Fruit fly (Drosophila melanogaster) whole organism, embryonic: ENCODE measurements around the gene CG34451.

Experiments used
- Ada2b ChIP-seq: fragments of 200-800 bp; sonication (Bioruptor generic); IDR thresholded peaks from 2 replicates; pipeline ENCODE4 v1.3.6; 2022; ENCODE audit warnings: missing biosample characterization, missing genetic modification characterization
- Awh ChIP-seq: fragments of 200-800 bp; sonication (Bioruptor generic); IDR thresholded peaks from 2 replicates; pipeline ENCODE4, ENCODE4 v1.3.6; 2022; ENCODE audit warnings: missing biosample characterization, missing genetic modification characterization
- CG10147 ChIP-seq: fragments of 200-800 bp; sonication (Bioruptor generic); optimal IDR thresholded peaks from 2 replicates; lab custom pipeline; 2019; ENCODE audit warnings: missing biosample characterization, mild to moderate bottlenecking, missing genetic modification characterization, moderate library complexity
- CG11093 ChIP-seq: fragments of 200-800 bp; sonication (Bioruptor generic); IDR thresholded peaks from 3 replicates; pipeline ENCODE4 v1.3.6; 2022; ENCODE audit warnings: missing biosample characterization, missing genetic modification characterization
- CG11456 ChIP-seq: fragments of 200-800 bp; sonication (Bioruptor generic); IDR thresholded peaks from 3 replicates; pipeline ENCODE4 v1.3.6; 2022; ENCODE audit warnings: missing biosample characterization, missing genetic modification characterization
- CG12155 ChIP-seq: fragments of 200-800 bp; sonication (Bioruptor generic); optimal IDR thresholded peaks from 3 replicates; lab custom pipeline; 2016; ENCODE audit warnings: missing biosample characterization, missing genetic modification characterization
- CG13424 ChIP-seq: fragments of 200-800 bp; sonication (Bioruptor generic); optimal IDR thresholded peaks from 2 replicates; lab custom pipeline; 2019; ENCODE audit warnings: missing biosample characterization, mild to moderate bottlenecking, missing genetic modification characterization, moderate library complexity
- CG14050 ChIP-seq: fragments of 200-800 bp; sonication (Bioruptor generic); IDR thresholded peaks from 3 replicates; pipeline ENCODE4 v1.3.6; 2022; ENCODE audit warnings: missing biosample characterization, missing genetic modification characterization
- CG14965 ChIP-seq: fragments of 200-800 bp; sonication (Bioruptor generic); optimal IDR thresholded peaks from 2 replicates; lab custom pipeline; 2016; ENCODE audit warnings: missing biosample characterization, missing genetic modification characterization, borderline replicate concordance
- CG15601 ChIP-seq: fragments of 200-800 bp; sonication (Bioruptor generic); optimal IDR thresholded peaks from 3 replicates; lab custom pipeline; 2019; ENCODE audit warnings: missing biosample characterization, mild to moderate bottlenecking, missing genetic modification characterization, moderate library complexity
- CG1792 ChIP-seq: fragments of 200-800 bp; sonication (Bioruptor generic); optimal IDR thresholded peaks from 2 replicates; lab custom pipeline; 2016; ENCODE audit warnings: missing biosample characterization, missing genetic modification characterization
- CG18599 ChIP-seq: fragments of 200-800 bp; sonication (Bioruptor generic); optimal IDR thresholded peaks from 3 replicates; lab custom pipeline; 2017; ENCODE audit warnings: missing biosample characterization, missing genetic modification characterization, mild to moderate bottlenecking, moderate library complexity, missing genetic modification reagents
- CG2678 ChIP-seq: fragments of 200-800 bp; sonication (Bioruptor generic); optimal IDR thresholded peaks from 3 replicates; lab custom pipeline; 2019; ENCODE audit warnings: missing biosample characterization, mild to moderate bottlenecking, missing genetic modification characterization, moderate library complexity
- CG30431 ChIP-seq: fragments of 200-800 bp; sonication (Bioruptor generic); optimal IDR thresholded peaks from 2 replicates; lab custom pipeline; 2017; ENCODE audit warnings: missing biosample characterization, missing genetic modification characterization
- CG3065 ChIP-seq: fragments of 200-800 bp; sonication (Bioruptor generic); optimal IDR thresholded peaks from 2 replicates; lab custom pipeline; 2016; ENCODE audit warnings: missing biosample characterization, missing genetic modification characterization
- CG33557 ChIP-seq: fragments of 200-800 bp; sonication (Bioruptor generic); optimal IDR thresholded peaks from 2 replicates; lab custom pipeline; 2019; ENCODE audit warnings: missing biosample characterization, mild to moderate bottlenecking, missing genetic modification characterization, moderate library complexity
- CG43689 ChIP-seq: fragments of 200-800 bp; sonication (Bioruptor generic); IDR thresholded peaks from 2 replicates; pipeline ENCODE4 v1.3.6; 2022; ENCODE audit warnings: missing biosample characterization, missing genetic modification characterization
- CG4404 ChIP-seq: fragments of 200-800 bp; sonication (Bioruptor generic); IDR thresholded peaks from 2 replicates; pipeline ENCODE4 v1.3.6; 2022; ENCODE audit warnings: missing biosample characterization, missing genetic modification characterization
- CG6272 ChIP-seq: fragments of 200-800 bp; sonication (Bioruptor generic); IDR thresholded peaks from 2 replicates; pipeline ENCODE4 v1.3.6; 2022; ENCODE audit warnings: missing biosample characterization, missing genetic modification characterization
- CG6791 ChIP-seq: fragments of 200-800 bp; sonication (Bioruptor generic); IDR thresholded peaks from 3 replicates; pipeline ENCODE4 v1.3.6; 2022; ENCODE audit warnings: missing biosample characterization, missing genetic modification characterization; ENCODE audit not compliant: partially characterized antibody
- CG7745 ChIP-seq: fragments of 200-800 bp; sonication (Bioruptor generic); optimal IDR thresholded peaks from 2 replicates; lab custom pipeline; 2018; ENCODE audit warnings: missing biosample characterization, mild to moderate bottlenecking, missing genetic modification characterization, moderate library complexity
- CG7963 ChIP-seq: fragments of 200-800 bp; sonication (Bioruptor generic); IDR thresholded peaks from 3 replicates; pipeline ENCODE4 v1.3.6; 2022; ENCODE audit warnings: missing biosample characterization, missing genetic modification characterization; ENCODE audit not compliant: partially characterized antibody
- CG8765 ChIP-seq: fragments of 200-800 bp; sonication (Bioruptor generic); IDR thresholded peaks from 2 replicates; pipeline ENCODE4 v1.3.6; 2022; ENCODE audit warnings: missing biosample characterization, missing genetic modification characterization
- Camta ChIP-seq: fragments of 200-800 bp; sonication (Bioruptor generic); optimal IDR thresholded peaks from 2 replicates; lab custom pipeline; 2016; ENCODE audit warnings: missing biosample characterization, missing genetic modification characterization
- CkIIα-i1 ChIP-seq: fragments of 200-800 bp; sonication (Bioruptor generic); IDR thresholded peaks from 2 replicates; pipeline ENCODE4 v1.3.6; 2022; ENCODE audit warnings: missing biosample characterization, missing genetic modification characterization
- Dek ChIP-seq: fragments of 200-800 bp; sonication (Bioruptor generic); optimal IDR thresholded peaks from 3 replicates; lab custom pipeline; 2019; ENCODE audit warnings: missing biosample characterization, mild to moderate bottlenecking, missing genetic modification characterization, moderate library complexity
- Doc2 ChIP-seq: fragments of 200-800 bp; sonication (Bioruptor generic); IDR thresholded peaks from 2 replicates; pipeline ENCODE4 v1.3.6; 2022; ENCODE audit warnings: missing biosample characterization, missing genetic modification characterization
- E2f2 ChIP-seq: fragments of 200-800 bp; sonication (Bioruptor generic); IDR thresholded peaks from 2 replicates; pipeline ENCODE4 v1.3.6; 2022; ENCODE audit warnings: missing biosample characterization, missing genetic modification characterization
- HmgD ChIP-seq: fragments of 200-800 bp; sonication (Bioruptor generic); optimal IDR thresholded peaks from 3 replicates; lab custom pipeline; 2016; ENCODE audit warnings: missing biosample characterization, missing genetic modification characterization
- MBD-R2 ChIP-seq: fragments of 200-800 bp; sonication (Bioruptor generic); IDR thresholded peaks from 2 replicates; pipeline ENCODE4 v1.3.6; 2022; ENCODE audit warnings: missing biosample characterization, missing genetic modification characterization
- Nf-YB ChIP-seq: fragments of 200-800 bp; sonication (Bioruptor generic); optimal IDR thresholded peaks from 3 replicates; lab custom pipeline; 2019; ENCODE audit warnings: missing biosample characterization, mild to moderate bottlenecking, missing genetic modification characterization, moderate library complexity
- Optix ChIP-seq: fragments of 200-800 bp; sonication (Bioruptor generic); IDR thresholded peaks from 3 replicates; pipeline ENCODE4 v1.3.6; 2022; ENCODE audit warnings: missing biosample characterization, missing genetic modification characterization
- PHDP ChIP-seq: fragments of 200-800 bp; sonication (Bioruptor generic); optimal IDR thresholded peaks from 3 replicates; lab custom pipeline; 2018; ENCODE audit warnings: missing biosample characterization, mild to moderate bottlenecking, missing genetic modification characterization, moderate library complexity
- Usf ChIP-seq: fragments of 200-800 bp; sonication (Bioruptor generic); optimal IDR thresholded peaks from 2 replicates; lab custom pipeline; 2017; ENCODE audit warnings: missing genotype, missing biosample characterization, missing genetic modification characterization
- Vsx1 ChIP-seq: fragments of 200-800 bp; sonication (Bioruptor generic); optimal IDR thresholded peaks from 2 replicates; lab custom pipeline; 2017; ENCODE audit warnings: missing biosample characterization, mild to moderate bottlenecking, missing genetic modification characterization, missing genetic modification reagents
- amos ChIP-seq: fragments of 200-800 bp; sonication (Bioruptor generic); IDR thresholded peaks from 2 replicates; pipeline ENCODE4 v1.3.6; 2022; ENCODE audit warnings: missing biosample characterization, missing genetic modification characterization; ENCODE audit not compliant: partially characterized antibody
- btn ChIP-seq: fragments of 200-800 bp; sonication (Bioruptor generic); optimal IDR thresholded peaks from 2 replicates; lab custom pipeline; 2016; ENCODE audit warnings: missing biosample characterization, missing genetic modification characterization
- corto ChIP-seq: fragments of 200-800 bp; sonication (Bioruptor generic); optimal IDR thresholded peaks from 2 replicates; lab custom pipeline; 2016; ENCODE audit warnings: missing biosample characterization, mild to moderate bottlenecking, missing genetic modification characterization, moderate library complexity
- danr ChIP-seq: fragments of 200-800 bp; sonication (Bioruptor generic); IDR thresholded peaks from 2 replicates; pipeline ENCODE4 v1.3.6; 2022; ENCODE audit warnings: missing biosample characterization, missing genetic modification characterization
- dati ChIP-seq: fragments of 200-800 bp; sonication (Bioruptor generic); IDR thresholded peaks from 2 replicates; pipeline ENCODE4 v1.3.6; 2022; ENCODE audit warnings: missing biosample characterization, missing genetic modification characterization
- dimm ChIP-seq: fragments of 200-800 bp; sonication (Bioruptor generic); IDR thresholded peaks from 2 replicates; pipeline ENCODE4 v1.3.6; 2022; ENCODE audit warnings: missing biosample characterization, missing genetic modification characterization
- fd102C ChIP-seq: fragments of 200-800 bp; sonication (Bioruptor generic); optimal IDR thresholded peaks from 2 replicates; lab custom pipeline; 2018; ENCODE audit warnings: missing biosample characterization, mild to moderate bottlenecking, missing genetic modification characterization, moderate library complexity
- ftz-f1 ChIP-seq: fragments of 200-800 bp; sonication (Bioruptor generic); optimal IDR thresholded peaks from 2 replicates; lab custom pipeline; 2016; ENCODE audit warnings: missing biosample characterization, missing genetic modification characterization
- hth ChIP-seq: fragments of >200 bp; optimal IDR thresholded peaks from 2 replicates; lab custom pipeline; 2017; ENCODE audit warnings: inconsistent platforms
- maf-S ChIP-seq: fragments of 200-800 bp; sonication (Bioruptor generic); optimal IDR thresholded peaks from 2 replicates; lab custom pipeline; 2016; ENCODE audit warnings: missing biosample characterization, missing genetic modification characterization
- nerfin-1 ChIP-seq: fragments of 200-800 bp; sonication (Bioruptor generic); optimal IDR thresholded peaks from 3 replicates; lab custom pipeline; 2019; ENCODE audit warnings: missing biosample characterization, mild to moderate bottlenecking, missing genetic modification characterization, moderate library complexity
- onecut ChIP-seq: fragments of 200-800 bp; sonication (Bioruptor generic); IDR thresholded peaks from 2 replicates; pipeline ENCODE4 v1.3.6; 2022; ENCODE audit warnings: missing biosample characterization, missing genetic modification characterization
- pho ChIP-seq: fragments of 200-800 bp; sonication (Bioruptor generic); optimal IDR thresholded peaks from 2 replicates; lab custom pipeline; 2016; ENCODE audit warnings: missing biosample characterization, missing genetic modification characterization
- tll ChIP-seq, 2 experiments: fragments of 200-800 bp in 1 of 2; fragments of >200 bp in 1 of 2; sonication (Bioruptor generic) in 1 of 2; optimal IDR thresholded peaks; 2 replicates each; lab custom pipeline; 2017 to 2019; ENCODE audit warnings: missing biosample characterization in 2 of 2, missing genetic modification characterization in 2 of 2, mild to moderate bottlenecking in 1 of 2, moderate library complexity in 1 of 2
- vnd ChIP-seq: fragments of 200-800 bp; sonication (Bioruptor generic); IDR thresholded peaks from 3 replicates; pipeline ENCODE4 v1.3.6; 2022; ENCODE audit warnings: missing biosample characterization, missing genetic modification characterization; ENCODE audit not compliant: partially characterized antibody

Gene CG34451

DNA sequence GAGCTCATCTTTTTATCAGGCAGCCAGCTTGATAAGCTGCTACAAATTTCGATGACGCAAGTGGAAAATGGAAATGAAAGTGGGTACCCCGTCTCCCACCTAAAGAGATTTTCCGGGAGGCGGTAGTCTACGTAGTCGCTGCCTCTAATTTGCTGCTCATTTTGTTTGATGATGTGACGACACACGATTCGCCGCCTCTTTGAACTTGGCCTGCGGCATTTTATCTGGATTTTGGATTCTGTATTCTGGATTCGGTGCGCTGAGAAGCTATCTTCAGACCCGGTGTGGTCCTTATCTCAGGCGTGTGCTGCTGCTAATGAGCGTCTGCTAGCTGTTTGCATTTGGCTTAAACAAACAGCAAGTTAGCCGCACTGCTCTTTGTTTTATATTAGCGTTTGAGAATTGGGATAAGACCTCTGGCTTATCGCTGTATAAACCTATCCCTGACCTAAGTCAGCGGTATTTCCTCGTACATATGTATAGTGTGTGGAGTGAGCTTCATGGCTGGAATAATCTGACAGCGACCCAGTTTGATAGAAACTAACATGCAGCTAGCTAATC lies 22.1 kb upstream of the CG34451 start (continued):
- peak; percentile 73 for TF ChIP-seq CG18599 (GFP tag; lab: Kevin White, UChicago)
- no peak for TF ChIP-seq CG8765 (GFP tag; lab: Robert Waterston, UW)
- peak; percentile 41 for TF ChIP-seq CG13424 (tag; lab: Kevin White, UChicago)
- peak; percentile 49 for TF ChIP-seq btn (GFP tag; lab: Kevin White, UChicago)
- peak; percentile 53 for TF ChIP-seq pho (GFP tag; lab: Kevin White, UChicago)
- TF ChIP-seq dati (GFP tag; lab: Robert Waterston, UW): no peak
- TF ChIP-seq CG12155 (GFP tag; lab: Kevin White, UChicago): no peak
- peak; percentile 68 for TF ChIP-seq PHDP (tag; lab: Kevin White, UChicago)
- TF ChIP-seq CG33557 (GFP tag; lab: Kevin White, UChicago): no peak
- TF ChIP-seq CG3065: peak; percentile 32
- no peak for TF ChIP-seq HmgD (GFP tag; lab: Kevin White, UChicago)
- TF ChIP-seq CG11093 (GFP tag; lab: Robert Waterston, UW): no peak
- no peak for TF ChIP-seq CG10147 (GFP tag; lab: Kevin White, UChicago)
- TF ChIP-seq E2f2: peak; percentile 36; the same call in 1 of the 2 replicates
- no peak for TF ChIP-seq Doc2
- TF ChIP-seq Usf: no peak
- no peak for TF ChIP-seq CG14050
- TF ChIP-seq Vsx1 (GFP tag; lab: Kevin White, UChicago): peak; percentile 74
- TF ChIP-seq CG2678: peak; percentile 71
- TF ChIP-seq CG14965 (GFP tag; lab: Kevin White, UChicago): peak; percentile 48
- peak; percentile 7 for TF ChIP-seq nerfin-1 (tag; lab: Kevin White, UChicago)
- TF ChIP-seq vnd (GFP tag; lab: Robert Waterston, UW): no peak
- TF ChIP-seq CG6272 (GFP tag; lab: Robert Waterston, UW): no peak
- TF ChIP-seq tll (GFP tag; optimal IDR thresholded peaks at IDR 0.05; lab: Kevin White, UChicago): peak in 1 of 2 experiments; percentile 64
- peak; percentile 26 for TF ChIP-seq CG30431 (GFP tag; lab: Kevin White, UChicago)
- TF ChIP-seq CG11456 (GFP tag; lab: Robert Waterston, UW): peak; percentile 63; the same call in 2 of the 3 replicates
- TF ChIP-seq Nf-YB (GFP tag; lab: Kevin White, UChicago): peak; percentile 14
- TF ChIP-seq dimm (GFP tag; lab: Robert Waterston, UW): no peak
- peak; percentile 52 for TF ChIP-seq Camta (GFP tag; lab: Kevin White, UChicago)
- TF ChIP-seq amos (GFP tag; lab: Robert Waterston, UW): no peak
- peak; percentile 46 for TF ChIP-seq CG15601 (tag; lab: Kevin White, UChicago)
- no peak for TF ChIP-seq CG6791 (GFP tag; lab: Robert Waterston, UW)
- TF ChIP-seq hth (lab: Kevin White, UChicago): no peak
- peak; percentile 51; the same call in 1 of the 3 replicates for TF ChIP-seq Optix (GFP tag; lab: Robert Waterston, UW)
- TF ChIP-seq CkIIα-i1 (GFP tag; lab: Robert Waterston, UW): no peak
- no peak for TF ChIP-seq Dek (tag; lab: Kevin White, UChicago)
- TF ChIP-seq Ada2b: no peak
- 0 out of 2 replicates have a peak, but pooled peaks have one; percentile 55 for TF ChIP-seq danr (GFP tag; lab: Robert Waterston, UW)
- TF ChIP-seq CG7963 (GFP tag; lab: Robert Waterston, UW): no peak
- TF ChIP-seq onecut (GFP tag; lab: Robert Waterston, UW): peak; percentile 50; the same call in 1 of the 2 replicates
- no peak for TF ChIP-seq CG43689 (GFP tag; lab: Robert Waterston, UW)
- TF ChIP-seq ftz-f1 (GFP tag; lab: Kevin White, UChicago): no peak
- TF ChIP-seq CG4404 (GFP tag; lab: Robert Waterston, UW): 0 out of 2 replicates have a peak, but pooled peaks have one; percentile 11
- no peak for TF ChIP-seq CG7745 (tag; lab: Kevin White, UChicago)
- TF ChIP-seq fd102C (GFP tag; lab: Kevin White, UChicago): peak; percentile 85
- TF ChIP-seq Awh (GFP tag; lab: Robert Waterston, UW): peak; percentile 71
- no peak; the same call in 1 of the 2 replicates for TF ChIP-seq MBD-R2
- TF ChIP-seq corto (GFP tag; lab: Kevin White, UChicago): no peak
- peak; percentile 86 for TF ChIP-seq CG1792
- TF ChIP-seq maf-S (GFP tag; lab: Kevin White, UChicago): peak; percentile 48
